Fruit fly (Drosophila melanogaster) whole organism, wandering third instar larva: Measurements from ENCODE around the gene mio.

Experiments
- HLH106 ChIP-seq: fragments of 200-800 bp; optimal IDR thresholded peaks from 3 replicates; lab custom pipeline; 2019; ENCODE audit warnings: missing biosample characterization, mild to moderate bottlenecking, missing genetic modification characterization, moderate library complexity
- Hr78 ChIP-seq: fragments of >200 bp; optimal IDR thresholded peaks from 2 replicates; lab custom pipeline; 2017; ENCODE audit warnings: missing biosample characterization, missing genetic modification characterization
- Myc ChIP-seq: fragments of >200 bp; optimal IDR thresholded peaks from 2 replicates; lab custom pipeline; 2017
- N ChIP-seq: fragments of >200 bp; optimal IDR thresholded peaks from 2 replicates; lab custom pipeline; 2018; ENCODE audit warnings: missing biosample characterization, missing external identifiers, missing genetic modification characterization
- Vsx2 ChIP-seq: fragments of 200-300, 225-300 bp; sonication (Bioruptor generic); optimal IDR thresholded peaks from 2 replicates; lab custom pipeline; 2018; ENCODE audit warnings: missing biosample characterization, missing genetic modification characterization; ENCODE audit not compliant: partially characterized antibody
- pan ChIP-seq: fragments of >200 bp; optimal IDR thresholded peaks from 2 replicates; lab custom pipeline; 2017
- rgr ChIP-seq: fragments of 200-800 bp; sonication (Bioruptor generic); optimal IDR thresholded peaks from 3 replicates; lab custom pipeline; 2016; ENCODE audit warnings: missing biosample characterization, mild to moderate bottlenecking, missing genetic modification characterization
- usp ChIP-seq: fragments of >200 bp; optimal IDR thresholded peaks from 2 replicates; lab custom pipeline; 2017; ENCODE audit warnings: missing biosample characterization, missing genetic modification characterization

DNA sequence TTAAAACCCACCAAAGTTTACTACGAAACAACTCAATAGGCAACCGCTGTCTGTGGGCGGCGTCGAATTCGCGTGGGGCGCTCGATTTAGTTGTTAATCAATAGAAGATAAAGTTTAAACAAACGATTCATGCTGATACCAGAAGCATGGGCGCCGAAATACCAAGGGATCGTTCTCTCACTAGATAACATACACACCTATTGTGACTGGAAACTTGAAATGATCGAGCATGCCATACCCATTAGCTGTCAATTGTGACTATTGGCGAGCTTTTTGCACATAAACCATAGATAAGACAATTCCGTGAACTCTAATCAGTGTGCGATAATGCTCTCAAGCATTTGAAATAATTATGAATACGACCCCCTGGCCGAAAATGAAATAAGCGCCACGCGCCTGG, 37.7 kb upstream of the mio start:
- TF ChIP-seq Hr78 (GFP tag; lab: Kevin White, UChicago) (no peak), rgr (GFP tag; lab: Kevin White, UChicago) (no peak), usp (GFP tag; lab: Kevin White, UChicago) (no peak), pan (lab: Kevin White, UChicago) (no peak), HLH106 (tag; lab: Kevin White, UChicago) (no peak), N (GFP tag; lab: Kevin White, UChicago) (no peak), Myc (lab: Kevin White, UChicago) (no peak), Vsx2 (GFP tag; lab: Kevin White, UChicago) (no peak)
